Fruit fly (Drosophila melanogaster) Kc167 (cell line): ENCODE data around the gene CG33965.

Experiments used
- h ChIP-seq: fragments of >200 bp; optimal IDR thresholded peaks from 3 replicates; lab custom pipeline; 2018; ENCODE audit warnings: missing external identifiers
- insv ChIP-seq: fragments of >200 bp; optimal IDR thresholded peaks from 3 replicates; lab custom pipeline; 2018; ENCODE audit warnings: missing external identifiers
- ttk ChIP-seq: sonication (Bioruptor generic); optimal IDR thresholded peaks from 2 replicates; lab custom pipeline; 2017; ENCODE audit warnings: missing external identifiers

- TF ChIP-seq ttk = no peak
- no peak for TF ChIP-seq h (lab: Kevin White, UChicago)
- TF ChIP-seq insv (lab: Kevin White, UChicago) = no peak
Measured at dm6 chr3L:1250396-1250795, 17.7 kb downstream of the CG33965 start, which contains the start of gene Bfc.
